Worm (Caenorhabditis elegans) whole organism, L3 larva: Measurements from ENCODE around the gene R102.11.
"Not testable (repeated sequence)": the region's sequence is repeated elsewhere in the genome, so short reads cannot be mapped to it uniquely, and the experiment has no call there.

Source experiments
- R02D3.7 ChIP-seq: fragments of 150-350 bp; optimal IDR thresholded peaks from 2 replicates; lab custom pipeline; 2014; ENCODE audit warnings: missing biosample characterization, missing genetic modification characterization
- aly-2 ChIP-seq: fragments of 150-350 bp; optimal IDR thresholded peaks from 2 replicates; lab custom pipeline; 2014; ENCODE audit warnings: missing biosample characterization, missing genetic modification characterization
- ama-1 ChIP-seq: fragments of 150-350 bp; optimal IDR thresholded peaks from 2 replicates; lab custom pipeline; 2018
- ceh-82 ChIP-seq: fragments of 150-350 bp; optimal IDR thresholded peaks from 2 replicates; lab custom pipeline; 2014; ENCODE audit warnings: missing biosample characterization, missing genetic modification characterization
- ceh-9 ChIP-seq: sonication (generic microtip); optimal IDR thresholded peaks from 2 replicates; lab custom pipeline; 2018; ENCODE audit warnings: missing biosample characterization, missing genetic modification characterization
- egl-27 ChIP-seq: sonication (generic microtip); optimal IDR thresholded peaks from 4 replicates; lab custom pipeline; 2017; ENCODE audit warnings: missing biosample characterization, missing genetic modification reagents, missing genetic modification characterization
- elt-1 ChIP-seq: fragments of 150-350 bp; optimal IDR thresholded peaks from 2 replicates; lab custom pipeline; 2014; ENCODE audit warnings: missing biosample characterization, missing genetic modification characterization
- elt-2 ChIP-seq: sonication (generic microtip); optimal IDR thresholded peaks from 2 replicates; lab custom pipeline; 2016; ENCODE audit warnings: missing genetic modification reagents, mild to moderate bottlenecking, missing genetic modification characterization, missing compliant biosample characterization
- elt-3 ChIP-seq, 3 experiments: fragments of 150-350 bp in 1 of 3; sonication (generic microtip) in 2 of 3; optimal IDR thresholded peaks; 2 replicates in 2 of 3; 4 replicates in 1 of 3; lab custom pipeline; 2014 to 2017; ENCODE audit warnings: missing biosample characterization in 3 of 3, missing genetic modification characterization in 3 of 3
- fkh-10 ChIP-seq: sonication (generic microtip); optimal IDR thresholded peaks from 2 replicates; lab custom pipeline; 2017; ENCODE audit warnings: missing biosample characterization, missing genetic modification reagents, missing genetic modification characterization
- fkh-2 ChIP-seq: fragments of 150-350 bp; optimal IDR thresholded peaks from 2 replicates; lab custom pipeline; 2014; ENCODE audit warnings: missing biosample characterization, missing genetic modification reagents, missing genetic modification characterization
- fos-1 ChIP-seq: fragments of 150-350 bp; optimal IDR thresholded peaks from 2 replicates; lab custom pipeline; 2014; ENCODE audit warnings: missing biosample characterization, missing genetic modification characterization
- jun-1 ChIP-seq: fragments of 150-350 bp; optimal IDR thresholded peaks from 2 replicates; lab custom pipeline; 2014; ENCODE audit warnings: missing biosample characterization, missing genetic modification reagents, missing genetic modification characterization
- mdl-1 ChIP-seq: fragments of 150-350 bp; optimal IDR thresholded peaks from 2 replicates; lab custom pipeline; 2014; ENCODE audit warnings: missing biosample characterization, missing genetic modification characterization
- mml-1 ChIP-seq: fragments of 150-350 bp; sonication (generic microtip); optimal IDR thresholded peaks from 3 replicates; lab custom pipeline; 2014; ENCODE audit warnings: missing biosample characterization, missing genetic modification characterization
- nfya-1 ChIP-seq: sonication (generic microtip); optimal IDR thresholded peaks from 2 replicates; lab custom pipeline; 2017; ENCODE audit warnings: missing genetic modification characterization, mild to moderate bottlenecking, missing compliant biosample characterization, antibody characterized with exemption, moderate library complexity; ENCODE audit not compliant: insufficient read depth
- nhr-11 ChIP-seq: fragments of 150-350 bp; optimal IDR thresholded peaks from 2 replicates; lab custom pipeline; 2014; ENCODE audit warnings: missing biosample characterization, missing genetic modification characterization
- nhr-12 ChIP-seq: fragments of 150-350 bp; optimal IDR thresholded peaks from 2 replicates; lab custom pipeline; 2014; ENCODE audit warnings: missing biosample characterization, missing genetic modification characterization
- nhr-23 ChIP-seq: fragments of 150-350 bp; optimal IDR thresholded peaks from 2 replicates; lab custom pipeline; 2014; ENCODE audit warnings: missing biosample characterization, missing genetic modification reagents, missing genetic modification characterization
- nhr-237 ChIP-seq: fragments of 150-350 bp; optimal IDR thresholded peaks from 2 replicates; lab custom pipeline; 2014; ENCODE audit warnings: missing biosample characterization, missing genetic modification characterization
- nhr-25 ChIP-seq: sonication (generic microtip); optimal IDR thresholded peaks from 2 replicates; lab custom pipeline; 2017; ENCODE audit warnings: missing biosample characterization, missing genetic modification characterization
- nhr-28 ChIP-seq: fragments of 150-350 bp; optimal IDR thresholded peaks from 2 replicates; lab custom pipeline; 2014; ENCODE audit warnings: missing biosample characterization, missing genetic modification characterization
- nhr-43 ChIP-seq: sonication (generic microtip); optimal IDR thresholded peaks from 2 replicates; lab custom pipeline; 2016; ENCODE audit warnings: mild to moderate bottlenecking, missing genetic modification characterization, missing compliant biosample characterization; ENCODE audit not compliant: poor library complexity, severe bottlenecking
- nhr-67 ChIP-seq: fragments of 150-350 bp; optimal IDR thresholded peaks from 2 replicates; lab custom pipeline; 2014; ENCODE audit warnings: missing biosample characterization, missing genetic modification characterization
- nhr-76 ChIP-seq: fragments of 150-350 bp; sonication (generic microtip); optimal IDR thresholded peaks from 5 replicates; lab custom pipeline; 2014; ENCODE audit warnings: missing biosample characterization, missing genetic modification characterization
- nhr-77 ChIP-seq: fragments of 150-350 bp; optimal IDR thresholded peaks from 2 replicates; lab custom pipeline; 2014; ENCODE audit warnings: missing biosample characterization, missing genetic modification characterization
- pqm-1 ChIP-seq: fragments of 150-350 bp; optimal IDR thresholded peaks from 2 replicates; lab custom pipeline; 2017; ENCODE audit warnings: missing biosample characterization, missing genetic modification characterization, inconsistent platforms
- skn-1 ChIP-seq: fragments of 150-350 bp; optimal IDR thresholded peaks from 2 replicates; lab custom pipeline; 2014; ENCODE audit warnings: missing biosample characterization, missing genetic modification characterization
- snpc-4 ChIP-seq: fragments of 150-350 bp; optimal IDR thresholded peaks from 2 replicates; lab custom pipeline; 2014; ENCODE audit warnings: missing biosample characterization, missing genetic modification characterization
- tbx-2 ChIP-seq: sonication (generic microtip); optimal IDR thresholded peaks from 2 replicates; lab custom pipeline; 2016; ENCODE audit warnings: mild to moderate bottlenecking, missing genetic modification characterization, missing compliant biosample characterization
- unc-39 ChIP-seq: sonication (generic microtip); optimal IDR thresholded peaks from 4 replicates; lab custom pipeline; 2017; ENCODE audit warnings: missing biosample characterization, missing genetic modification characterization
- unc-62 ChIP-seq: fragments of 150-350 bp; sonication (generic microtip); optimal IDR thresholded peaks from 4 replicates; lab custom pipeline; 2014; ENCODE audit warnings: missing biosample characterization, missing genetic modification reagents, missing genetic modification characterization
- zag-1 ChIP-seq: fragments of 150-350 bp; optimal IDR thresholded peaks from 2 replicates; lab custom pipeline; 2014; ENCODE audit warnings: missing biosample characterization, missing genetic modification characterization
- ztf-11 ChIP-seq: fragments of 150-350 bp; optimal IDR thresholded peaks from 2 replicates; lab custom pipeline; 2014; ENCODE audit warnings: missing biosample characterization, missing genetic modification characterization
- ztf-4 ChIP-seq: fragments of 150-350 bp; optimal IDR thresholded peaks from 2 replicates; lab custom pipeline; 2014; ENCODE audit warnings: missing biosample characterization, missing genetic modification characterization

R102.11 gene

ce11 chrIV:10695203-10695602, 4.4 kb downstream of the R102.11 start, which contains the start of gene R102.4:
R102.4 (minus strand) TSS chrIV:10695303.
- TF ChIP-seq fos-1 (tag; lab: Kevin White, UChicago) (no peak), elt-3 (tag; optimal IDR thresholded peaks at IDR 0.05; lab: Kevin White, UChicago) (no peak), R02D3.7 (tag; lab: Kevin White, UChicago) (no peak), snpc-4 (tag; lab: Kevin White, UChicago) (no peak), zag-1 (tag; lab: Kevin White, UChicago) (no peak), unc-39 (tag; lab: Kevin White, UChicago) (no peak), fkh-2 (no peak), mml-1 (no peak), ztf-11 (tag; lab: Kevin White, UChicago) (no peak), nhr-76 (tag; lab: Kevin White, UChicago) (no peak), jun-1 (no peak), egl-27 (tag; lab: Kevin White, UChicago) (no peak), pqm-1 (tag; lab: Kevin White, UChicago) (no peak), elt-2 (tag; lab: Kevin White, UChicago) (no peak), nhr-12 (tag; lab: Kevin White, UChicago) (no peak), ama-1 (no peak), fkh-10 (GFP tag; lab: Kevin White, UChicago) (no peak), tbx-2 (tag; lab: Kevin White, UChicago) (no peak), nhr-237 (tag; lab: Kevin White, UChicago) (no peak), elt-1 (tag; lab: Kevin White, UChicago) (no peak)

- TF ChIP-seq ztf-4 (no peak), aly-2 (tag; lab: Kevin White, UChicago) (no peak), fkh-2 (no peak), skn-1 (tag; lab: Kevin White, UChicago) (no peak), R02D3.7 (tag; lab: Kevin White, UChicago) (no peak), fos-1 (tag; lab: Kevin White, UChicago) (no peak), nhr-77 (tag; lab: Kevin White, UChicago) (no peak), ama-1 (no peak), elt-3 (tag; optimal IDR thresholded peaks at IDR 0.05; lab: Kevin White, UChicago) (no peak), elt-1 (tag; lab: Kevin White, UChicago) (no peak), elt-2 (tag; lab: Kevin White, UChicago) (no peak), nhr-23 (tag; lab: Kevin White, UChicago) (no peak), nhr-76 (tag; lab: Kevin White, UChicago) (no peak)
- TF ChIP-seq, all 47 proteins: peak for 0
Observed at ce11 chrIV:10690139-10690538, 9.4 kb downstream of the R102.11 start, which contains the start of gene R102.8. R102.8 (minus strand) TSS chrIV:10690239.

- TF ChIP-seq nhr-11 (tag; lab: Kevin White, UChicago) = peak; percentile 7
- TF ChIP-seq nhr-23 (tag; lab: Kevin White, UChicago) = no peak
Observed at ce11 chrIV:10688972-10689567, 10.5 kb downstream of the R102.11 start, which contains the start of gene R102.3. R102.3 (plus strand) TSS chrIV:10689517.

- not testable (repeated sequence) for TF ChIP-seq fos-1, nhr-67, elt-1 (tag; lab: Kevin White, UChicago)
Observed at ce11 chrIV:10687307-10687706, 12.3 kb downstream of the R102.11 start, which contains the start of gene R102.2. R102.2 (plus strand) TSS chrIV:10687607.

ce11 chrIV:10685758-10686157, 13.8 kb downstream of the R102.11 start, which contains the start of the genes K08C7.6 and R102.1:
K08C7.6 (minus strand) TSS chrIV:10685858.
R102.1 (plus strand) TSS chrIV:10686048.
- TF ChIP-seq mdl-1 (tag; lab: Kevin White, UChicago) = no peak

ce11 chrIV:10682155-10682749, 17.3 kb downstream of the R102.11 start, which contains the start of gene fmo-2:
fmo-2 (plus strand) TSS chrIV:10682524.
- TF ChIP-seq ceh-9 (tag; lab: Kevin White, UChicago) = no peak
- no peak for TF ChIP-seq ztf-11 (tag; lab: Kevin White, UChicago)
- TF ChIP-seq nfya-1 (tag; lab: Kevin White, UChicago) = no peak
- TF ChIP-seq ceh-82 (tag; lab: Kevin White, UChicago) = no peak
- TF ChIP-seq nhr-25 = no peak
- TF ChIP-seq unc-62 (GFP tag; lab: Kevin White, UChicago) = no peak
- TF ChIP-seq jun-1 = peak; percentile 81
- TF ChIP-seq mdl-1 (tag; lab: Kevin White, UChicago) = peak; percentile 29
- peak; percentile 15 for TF ChIP-seq nhr-43
- TF ChIP-seq skn-1 (tag; lab: Kevin White, UChicago) = no peak
- no peak for TF ChIP-seq nhr-28 (tag; lab: Kevin White, UChicago)
- peak; percentile 43 for TF ChIP-seq elt-2 (tag; lab: Kevin White, UChicago)
- peak; percentile 91 for TF ChIP-seq pqm-1 (tag; lab: Kevin White, UChicago)
